Fruit fly (Drosophila melanogaster): ENCODE data around the gene Cp15.

Gene Cp15

dm6 chr3L:8729565-8729964 is 1.3 kb downstream of the Cp15 start, which contains the start of gene Cp19:
Gene Cp19, plus strand, starts transcription at chr3L:8729865.
- TF ChIP-seq CG16779 (tag; optimal IDR thresholded peaks at IDR 0.05) (no peak), CG10669 (GFP tag; optimal IDR thresholded peaks at IDR 0.05) (no peak), CG34406 (GFP tag; optimal IDR thresholded peaks at IDR 0.05) (no peak), fd85E (GFP tag; optimal IDR thresholded peaks at IDR 0.05) (no peak), CG15336 (GFP tag; IDR thresholded peaks at IDR 0.05) (no peak), CG31627 (GFP tag; optimal IDR thresholded peaks at IDR 0.05) (no peak), CG1621 (tag; optimal IDR thresholded peaks at IDR 0.05) (no peak), CG6808 (GFP tag; optimal IDR thresholded peaks at IDR 0.05) (no peak), Sox14 (GFP tag; optimal IDR thresholded peaks at IDR 0.05) (no peak), Hr39 (GFP tag; optimal IDR thresholded peaks at IDR 0.05) (no peak), Hr4 (GFP tag; optimal IDR thresholded peaks at IDR 0.05) (no peak), CG9139 (GFP tag; optimal IDR thresholded peaks at IDR 0.05) (no peak), Blimp-1 (GFP tag; optimal IDR thresholded peaks at IDR 0.05) (no peak), Ets96B (tag; optimal IDR thresholded peaks at IDR 0.05) (no peak), Eip93F (GFP tag; optimal IDR thresholded peaks at IDR 0.05) (no peak)

- TF ChIP-seq eg (GFP tag; IDR thresholded peaks at IDR 0.05) (no peak), Met (GFP tag; optimal IDR thresholded peaks at IDR 0.05) (no peak), salr (GFP tag; optimal IDR thresholded peaks at IDR 0.05) (no peak), Lpt (GFP tag; optimal IDR thresholded peaks at IDR 0.05) (no peak), dsx (GFP tag; optimal IDR thresholded peaks at IDR 0.05; ENCODE audit: poor library complexity, severe bottlenecking) (no peak), Hr38 (GFP tag; optimal IDR thresholded peaks at IDR 0.05) (no peak), CG11762 (GFP tag; optimal IDR thresholded peaks at IDR 0.05; ENCODE audit: insufficient read depth) (no peak), esn (GFP tag; optimal IDR thresholded peaks at IDR 0.05) (no peak), CG6854 (GFP tag; optimal IDR thresholded peaks at IDR 0.05) (no peak), topi (GFP tag; optimal IDR thresholded peaks at IDR 0.05) (no peak), CG8319 (GFP tag; optimal IDR thresholded peaks at IDR 0.05) (no peak), acj6 (GFP tag; optimal IDR thresholded peaks at IDR 0.05) (no peak), CG11294 (GFP tag; IDR thresholded peaks at IDR 0.05) (no peak), fkh (GFP tag; optimal IDR thresholded peaks at IDR 0.05) (no peak), CG4318 (GFP tag; optimal IDR thresholded peaks at IDR 0.05) (no peak), Hr39 (GFP tag; optimal IDR thresholded peaks at IDR 0.05) (no peak), lz (GFP tag; optimal IDR thresholded peaks at IDR 0.05) (no peak)
Measured at dm6 chr3L:8731494-8731994, 3.3 kb downstream of the Cp15 start, which contains the start of gene Cp16. Gene Cp16, plus strand, starts transcription at chr3L:8731944.

dm6 chr3L:8741051-8741468 is 12.8 kb downstream of the Cp15 start:
- no peak for TF ChIP-seq CG15336 (GFP tag; IDR thresholded peaks at IDR 0.05)
- no peak for TF ChIP-seq CG6276 (GFP tag; optimal IDR thresholded peaks at IDR 0.05)
- peak; percentile 39; the same call in 1 of the 3 replicates for TF ChIP-seq CG6163 (GFP tag; IDR thresholded peaks at IDR 0.05)
- TF ChIP-seq spab (GFP tag; optimal IDR thresholded peaks at IDR 0.05): no peak
- no peak for TF ChIP-seq salr (GFP tag; optimal IDR thresholded peaks at IDR 0.05)
- TF ChIP-seq svp (GFP tag): peak; percentile 64

- no peak for TF ChIP-seq Eip78C (GFP tag)
- TF ChIP-seq CG31627 (GFP tag; optimal IDR thresholded peaks at IDR 0.05): no peak
- TF ChIP-seq fd85E (GFP tag; optimal IDR thresholded peaks at IDR 0.05): no peak
- no peak for TF ChIP-seq CG9139 (GFP tag; optimal IDR thresholded peaks at IDR 0.05)
- no peak for TF ChIP-seq ss (GFP tag; optimal IDR thresholded peaks at IDR 0.05)
- no peak for TF ChIP-seq Ets96B (tag; optimal IDR thresholded peaks at IDR 0.05)
- no peak for TF ChIP-seq spab (GFP tag; optimal IDR thresholded peaks at IDR 0.05)
- no peak for TF ChIP-seq Eip75B (GFP tag; optimal IDR thresholded peaks at IDR 0.05)
- no peak for TF ChIP-seq Blimp-1 (GFP tag; optimal IDR thresholded peaks at IDR 0.05)
- TF ChIP-seq CG6163 (GFP tag; IDR thresholded peaks at IDR 0.05): no peak
- TF ChIP-seq Ets21C (GFP tag; optimal IDR thresholded peaks at IDR 0.05): no peak
Measured at dm6 chr3L:8745210-8745609, 16.9 kb downstream of the Cp15 start, which contains the start of gene Prm. Gene Prm, minus strand, starts transcription at chr3L:8745310.
